Worm (Caenorhabditis elegans) whole organism, L4/young adult: ENCODE data around the gene C48B4.8.

Source experiments
- W03F9.2 ChIP-seq: fragments of 150-350 bp; optimal IDR thresholded peaks from 2 replicates; lab custom pipeline; 2014; ENCODE audit warnings: missing biosample characterization, missing genetic modification characterization
- dao-5 ChIP-seq: sonication (generic microtip); optimal IDR thresholded peaks from 2 replicates; lab custom pipeline; 2016; ENCODE audit warnings: missing genotype, missing genetic modification characterization, moderate library complexity, missing compliant biosample characterization
- him-1 ChIP-seq: sonication (generic microtip); optimal IDR thresholded peaks from 2 replicates; lab custom pipeline; 2016; ENCODE audit warnings: missing genotype, missing genetic modification reagents, missing genetic modification characterization, missing compliant biosample characterization

ce11 chrIII:9516148-9516547, 44.9 kb downstream of the C48B4.8 start, which contains the start of gene F55H2.7:
- TF ChIP-seq him-1 (tag; lab: Kevin White, UChicago) (no peak), dao-5 (tag; lab: Kevin White, UChicago) (no peak), W03F9.2 (tag; lab: Kevin White, UChicago) (no peak)
